Fruit fly (Drosophila melanogaster): ENCODE results near the gene Mob2.

The Mob2 gene

dm6 chr3L:11491222-11491873, 70.7 kb downstream of the Mob2 start:
- peak; percentile 33 for TF ChIP-seq B-H2 (GFP tag; optimal IDR thresholded peaks at IDR 0.05)
- peak; percentile 68; the same call in 2 of the 3 replicates for TF ChIP-seq H15 (GFP tag; IDR thresholded peaks at IDR 0.05)
- no peak for TF ChIP-seq CG15479 (GFP tag; optimal IDR thresholded peaks at IDR 0.05)
- TF ChIP-seq CG8765 (GFP tag; IDR thresholded peaks at IDR 0.05), result no peak
- TF ChIP-seq CG11696 (GFP tag; IDR thresholded peaks at IDR 0.05), result peak; percentile 52
- peak; percentile 52 for TF ChIP-seq CG11695 (GFP tag; IDR thresholded peaks at IDR 0.05)
- TF ChIP-seq CG1832 (GFP tag; optimal IDR thresholded peaks at IDR 0.05), result peak; percentile 21
- TF ChIP-seq bbx (GFP tag; IDR thresholded peaks at IDR 0.05; ENCODE audit: partially characterized antibody), result no peak
- TF ChIP-seq maf-S (GFP tag; optimal IDR thresholded peaks at IDR 0.05), result peak; percentile 41
- TF ChIP-seq ssp (GFP tag; IDR thresholded peaks at IDR 0.05), result no peak
- TF ChIP-seq tap (tag; optimal IDR thresholded peaks at IDR 0.05), result peak; percentile 58
- TF ChIP-seq CG13123 (GFP tag; optimal IDR thresholded peaks at IDR 0.05), result peak; percentile 8
- TF ChIP-seq dmrt11E (tag; optimal IDR thresholded peaks at IDR 0.05), result peak; percentile 38
- TF ChIP-seq ken (GFP tag; IDR thresholded peaks at IDR 0.05), result peak; percentile 60; the same call in 1 of the 3 replicates
- TF ChIP-seq wor (GFP tag; IDR thresholded peaks at IDR 0.05), result 0 out of 2 replicates have a peak, but pooled peaks have one; percentile 14
- TF ChIP-seq Fer1 (GFP tag; optimal IDR thresholded peaks at IDR 0.05), result peak; percentile 62
- TF ChIP-seq Usf (GFP tag; optimal IDR thresholded peaks at IDR 0.05), result peak; percentile 47
- TF ChIP-seq CG11560 (tag; IDR thresholded peaks at IDR 0.05), result no peak
- no peak for TF ChIP-seq usp (GFP tag; optimal IDR thresholded peaks at IDR 0.05)
- peak; percentile 54 for TF ChIP-seq CG12391 (tag; optimal IDR thresholded peaks at IDR 0.05)
- no peak for TF ChIP-seq stwl (tag; optimal IDR thresholded peaks at IDR 0.05)
- TF ChIP-seq mam (GFP tag; optimal IDR thresholded peaks at IDR 0.05), result peak; percentile 65
- TF ChIP-seq CG11723 (GFP tag; optimal IDR thresholded peaks at IDR 0.05), result peak; percentile 16
- no peak for TF ChIP-seq Dref (GFP tag; IDR thresholded peaks at IDR 0.05)
- peak; percentile 62 for TF ChIP-seq Aef1 (GFP tag; IDR thresholded peaks at IDR 0.05)
- TF ChIP-seq hkb (optimal IDR thresholded peaks at IDR 0.05), result no peak
- peak; percentile 73 for TF ChIP-seq hkb (GFP tag; IDR thresholded peaks at IDR 0.05)
- peak; percentile 56; the same call in 1 of the 2 replicates for TF ChIP-seq CG6689 (GFP tag; IDR thresholded peaks at IDR 0.05)
- TF ChIP-seq CG12236 (GFP tag; optimal IDR thresholded peaks at IDR 0.05), result no peak
- peak; percentile 60 for TF ChIP-seq Blimp-1 (GFP tag; optimal IDR thresholded peaks at IDR 0.05)
- TF ChIP-seq D (optimal IDR thresholded peaks at IDR 0.05), result peak; percentile 50
- no peak for TF ChIP-seq D (GFP tag; optimal IDR thresholded peaks at IDR 0.05)
- TF ChIP-seq CG10959 (GFP tag; IDR thresholded peaks at IDR 0.05), result peak; percentile 37; the same call in 1 of the 2 replicates
- peak; percentile 67 for TF ChIP-seq Oli (tag; optimal IDR thresholded peaks at IDR 0.05)
- peak; percentile 71 for TF ChIP-seq CHES-1-like (GFP tag; optimal IDR thresholded peaks at IDR 0.05)
- peak; percentile 18 for TF ChIP-seq Ets97D (GFP tag; optimal IDR thresholded peaks at IDR 0.05)
- TF ChIP-seq Opbp (GFP tag; IDR thresholded peaks at IDR 0.05; ENCODE audit: partially characterized antibody), result no peak
- peak; percentile 23 for TF ChIP-seq CG6813 (GFP tag; optimal IDR thresholded peaks at IDR 0.05)
- TF ChIP-seq row (GFP tag; IDR thresholded peaks at IDR 0.05), result peak; percentile 85
- peak; percentile 60 for TF ChIP-seq vvl (GFP tag; IDR thresholded peaks at IDR 0.05)
- peak; percentile 23 for TF ChIP-seq CG8944 (GFP tag; optimal IDR thresholded peaks at IDR 0.05)
- TF ChIP-seq Hr51 (GFP tag; optimal IDR thresholded peaks at IDR 0.05), result peak in 1 of 2 experiments; percentile 72
- peak; percentile 8 for TF ChIP-seq schlank (tag; optimal IDR thresholded peaks at IDR 0.05)
- peak; percentile 44 for TF ChIP-seq zfh2 (GFP tag; optimal IDR thresholded peaks at IDR 0.05)
- peak; percentile 20 for TF ChIP-seq Nf-YC (tag; optimal IDR thresholded peaks at IDR 0.05)
- TF ChIP-seq Antp (GFP tag; optimal IDR thresholded peaks at IDR 0.05), result peak; percentile 24
- TF ChIP-seq CG10267 (tag; optimal IDR thresholded peaks at IDR 0.05), result peak; percentile 44
- TF ChIP-seq Rfx (GFP tag; IDR thresholded peaks at IDR 0.05), result peak; percentile 77
- TF ChIP-seq CG6854 (GFP tag; optimal IDR thresholded peaks at IDR 0.05), result no peak
- TF ChIP-seq Dek (tag; optimal IDR thresholded peaks at IDR 0.05), result peak; percentile 42

Data from whole organism, embryonic.